Worm (Caenorhabditis elegans) whole organism, L3 larva: ENCODE data around the gene dmsr-6.

Experiments
- R02D3.7 ChIP-seq: fragments of 150-350 bp; optimal IDR thresholded peaks from 2 replicates; lab custom pipeline; 2014; ENCODE audit warnings: missing biosample characterization, missing genetic modification characterization
- ZK546.5 ChIP-seq: sonication (generic microtip); optimal IDR thresholded peaks from 2 replicates; lab custom pipeline; 2017; ENCODE audit warnings: missing biosample characterization, missing genetic modification characterization
- aly-2 ChIP-seq: fragments of 150-350 bp; optimal IDR thresholded peaks from 2 replicates; lab custom pipeline; 2014; ENCODE audit warnings: missing biosample characterization, missing genetic modification characterization
- ama-1 ChIP-seq: fragments of 150-350 bp; optimal IDR thresholded peaks from 2 replicates; lab custom pipeline; 2018
- ceh-16 ChIP-seq: sonication (generic microtip); optimal IDR thresholded peaks from 2 replicates; lab custom pipeline; 2017; ENCODE audit warnings: missing biosample characterization, missing genetic modification characterization
- ceh-28 ChIP-seq: fragments of 150-350 bp; optimal IDR thresholded peaks from 2 replicates; lab custom pipeline; 2014; ENCODE audit warnings: missing biosample characterization, missing genetic modification reagents, missing genetic modification characterization
- ceh-82 ChIP-seq: fragments of 150-350 bp; optimal IDR thresholded peaks from 2 replicates; lab custom pipeline; 2014; ENCODE audit warnings: missing biosample characterization, missing genetic modification characterization
- ceh-9 ChIP-seq: sonication (generic microtip); optimal IDR thresholded peaks from 2 replicates; lab custom pipeline; 2018; ENCODE audit warnings: missing biosample characterization, missing genetic modification characterization
- daf-12 ChIP-seq: fragments of 150-350 bp; optimal IDR thresholded peaks from 2 replicates; lab custom pipeline; 2014; ENCODE audit warnings: missing biosample characterization, missing genetic modification reagents, missing genetic modification characterization
- egl-27 ChIP-seq: sonication (generic microtip); optimal IDR thresholded peaks from 4 replicates; lab custom pipeline; 2017; ENCODE audit warnings: missing biosample characterization, missing genetic modification reagents, missing genetic modification characterization
- egl-5 ChIP-seq: fragments of 150-350 bp; optimal IDR thresholded peaks from 2 replicates; lab custom pipeline; 2017; ENCODE audit warnings: missing biosample characterization, missing genetic modification reagents, missing genetic modification characterization, inconsistent platforms
- elt-1 ChIP-seq: fragments of 150-350 bp; optimal IDR thresholded peaks from 2 replicates; lab custom pipeline; 2014; ENCODE audit warnings: missing biosample characterization, missing genetic modification characterization
- elt-2 ChIP-seq: sonication (generic microtip); optimal IDR thresholded peaks from 2 replicates; lab custom pipeline; 2016; ENCODE audit warnings: missing genetic modification reagents, mild to moderate bottlenecking, missing genetic modification characterization, missing compliant biosample characterization
- elt-3 ChIP-seq, 3 experiments: fragments of 150-350 bp in 1 of 3; sonication (generic microtip) in 2 of 3; optimal IDR thresholded peaks; 2 replicates in 2 of 3; 4 replicates in 1 of 3; lab custom pipeline; 2014 to 2017; ENCODE audit warnings: missing biosample characterization in 3 of 3, missing genetic modification characterization in 3 of 3
- eor-1 ChIP-seq, 2 experiments: fragments of 150-350 bp; optimal IDR thresholded peaks; 2 replicates each; lab custom pipeline; 2014 to 2018; ENCODE audit warnings: missing biosample characterization in 2 of 2, missing genetic modification characterization in 2 of 2
- fkh-10 ChIP-seq: sonication (generic microtip); optimal IDR thresholded peaks from 2 replicates; lab custom pipeline; 2017; ENCODE audit warnings: missing biosample characterization, missing genetic modification reagents, missing genetic modification characterization
- fkh-2 ChIP-seq: fragments of 150-350 bp; optimal IDR thresholded peaks from 2 replicates; lab custom pipeline; 2014; ENCODE audit warnings: missing biosample characterization, missing genetic modification reagents, missing genetic modification characterization
- fos-1 ChIP-seq: fragments of 150-350 bp; optimal IDR thresholded peaks from 2 replicates; lab custom pipeline; 2014; ENCODE audit warnings: missing biosample characterization, missing genetic modification characterization
- hmg-11 ChIP-seq: sonication (generic microtip); optimal IDR thresholded peaks from 2 replicates; lab custom pipeline; 2016; ENCODE audit warnings: missing genetic modification characterization, missing compliant biosample characterization
- jun-1 ChIP-seq: fragments of 150-350 bp; optimal IDR thresholded peaks from 2 replicates; lab custom pipeline; 2014; ENCODE audit warnings: missing biosample characterization, missing genetic modification reagents, missing genetic modification characterization
- lin-15B ChIP-seq: fragments of 150-350 bp; optimal IDR thresholded peaks from 2 replicates; lab custom pipeline; 2014; ENCODE audit warnings: missing biosample characterization, missing genetic modification characterization
- lin-39 ChIP-seq: fragments of 150-350 bp; optimal IDR thresholded peaks from 2 replicates; lab custom pipeline; 2018; ENCODE audit warnings: missing biosample characterization, missing genetic modification reagents, missing genetic modification characterization
- lsy-12 ChIP-seq: sonication (generic microtip); optimal IDR thresholded peaks from 2 replicates; lab custom pipeline; 2016; ENCODE audit warnings: mild to moderate bottlenecking, missing genetic modification characterization, missing compliant biosample characterization
- mdl-1 ChIP-seq: fragments of 150-350 bp; optimal IDR thresholded peaks from 2 replicates; lab custom pipeline; 2014; ENCODE audit warnings: missing biosample characterization, missing genetic modification characterization
- mml-1 ChIP-seq: fragments of 150-350 bp; sonication (generic microtip); optimal IDR thresholded peaks from 3 replicates; lab custom pipeline; 2014; ENCODE audit warnings: missing biosample characterization, missing genetic modification characterization
- nfya-1 ChIP-seq: sonication (generic microtip); optimal IDR thresholded peaks from 2 replicates; lab custom pipeline; 2017; ENCODE audit warnings: missing genetic modification characterization, mild to moderate bottlenecking, missing compliant biosample characterization, antibody characterized with exemption, moderate library complexity; ENCODE audit not compliant: insufficient read depth
- nhr-11 ChIP-seq: fragments of 150-350 bp; optimal IDR thresholded peaks from 2 replicates; lab custom pipeline; 2014; ENCODE audit warnings: missing biosample characterization, missing genetic modification characterization
- nhr-12 ChIP-seq: fragments of 150-350 bp; optimal IDR thresholded peaks from 2 replicates; lab custom pipeline; 2014; ENCODE audit warnings: missing biosample characterization, missing genetic modification characterization
- nhr-23 ChIP-seq: fragments of 150-350 bp; optimal IDR thresholded peaks from 2 replicates; lab custom pipeline; 2014; ENCODE audit warnings: missing biosample characterization, missing genetic modification reagents, missing genetic modification characterization
- nhr-237 ChIP-seq: fragments of 150-350 bp; optimal IDR thresholded peaks from 2 replicates; lab custom pipeline; 2014; ENCODE audit warnings: missing biosample characterization, missing genetic modification characterization
- nhr-25 ChIP-seq: sonication (generic microtip); optimal IDR thresholded peaks from 2 replicates; lab custom pipeline; 2017; ENCODE audit warnings: missing biosample characterization, missing genetic modification characterization
- nhr-28 ChIP-seq: fragments of 150-350 bp; optimal IDR thresholded peaks from 2 replicates; lab custom pipeline; 2014; ENCODE audit warnings: missing biosample characterization, missing genetic modification characterization
- nhr-43 ChIP-seq: sonication (generic microtip); optimal IDR thresholded peaks from 2 replicates; lab custom pipeline; 2016; ENCODE audit warnings: mild to moderate bottlenecking, missing genetic modification characterization, missing compliant biosample characterization; ENCODE audit not compliant: poor library complexity, severe bottlenecking
- nhr-67 ChIP-seq: fragments of 150-350 bp; optimal IDR thresholded peaks from 2 replicates; lab custom pipeline; 2014; ENCODE audit warnings: missing biosample characterization, missing genetic modification characterization
- nhr-76 ChIP-seq: fragments of 150-350 bp; sonication (generic microtip); optimal IDR thresholded peaks from 5 replicates; lab custom pipeline; 2014; ENCODE audit warnings: missing biosample characterization, missing genetic modification characterization
- nhr-77 ChIP-seq: fragments of 150-350 bp; optimal IDR thresholded peaks from 2 replicates; lab custom pipeline; 2014; ENCODE audit warnings: missing biosample characterization, missing genetic modification characterization
- pha-4 ChIP-seq: fragments of 150-350 bp; optimal IDR thresholded peaks from 2 replicates; lab custom pipeline; 2014; ENCODE audit warnings: missing biosample characterization, missing genetic modification reagents, missing genetic modification characterization
- pqm-1 ChIP-seq: fragments of 150-350 bp; optimal IDR thresholded peaks from 2 replicates; lab custom pipeline; 2017; ENCODE audit warnings: missing biosample characterization, missing genetic modification characterization, inconsistent platforms
- sea-2 ChIP-seq: fragments of 150-350 bp; sonication (generic microtip); optimal IDR thresholded peaks from 4 replicates; lab custom pipeline; 2014; ENCODE audit warnings: missing biosample characterization, missing genetic modification reagents, missing genetic modification characterization
- skn-1 ChIP-seq: fragments of 150-350 bp; optimal IDR thresholded peaks from 2 replicates; lab custom pipeline; 2014; ENCODE audit warnings: missing biosample characterization, missing genetic modification characterization
- snpc-4 ChIP-seq: fragments of 150-350 bp; optimal IDR thresholded peaks from 2 replicates; lab custom pipeline; 2014; ENCODE audit warnings: missing biosample characterization, missing genetic modification characterization
- tbx-2 ChIP-seq: sonication (generic microtip); optimal IDR thresholded peaks from 2 replicates; lab custom pipeline; 2016; ENCODE audit warnings: mild to moderate bottlenecking, missing genetic modification characterization, missing compliant biosample characterization
- unc-39 ChIP-seq: sonication (generic microtip); optimal IDR thresholded peaks from 4 replicates; lab custom pipeline; 2017; ENCODE audit warnings: missing biosample characterization, missing genetic modification characterization
- unc-62 ChIP-seq: fragments of 150-350 bp; sonication (generic microtip); optimal IDR thresholded peaks from 4 replicates; lab custom pipeline; 2014; ENCODE audit warnings: missing biosample characterization, missing genetic modification reagents, missing genetic modification characterization
- zag-1 ChIP-seq: fragments of 150-350 bp; optimal IDR thresholded peaks from 2 replicates; lab custom pipeline; 2014; ENCODE audit warnings: missing biosample characterization, missing genetic modification characterization
- ztf-11 ChIP-seq: fragments of 150-350 bp; optimal IDR thresholded peaks from 2 replicates; lab custom pipeline; 2014; ENCODE audit warnings: missing biosample characterization, missing genetic modification characterization
- ztf-4 ChIP-seq: fragments of 150-350 bp; optimal IDR thresholded peaks from 2 replicates; lab custom pipeline; 2014; ENCODE audit warnings: missing biosample characterization, missing genetic modification characterization

dmsr-6 gene

DNA sequence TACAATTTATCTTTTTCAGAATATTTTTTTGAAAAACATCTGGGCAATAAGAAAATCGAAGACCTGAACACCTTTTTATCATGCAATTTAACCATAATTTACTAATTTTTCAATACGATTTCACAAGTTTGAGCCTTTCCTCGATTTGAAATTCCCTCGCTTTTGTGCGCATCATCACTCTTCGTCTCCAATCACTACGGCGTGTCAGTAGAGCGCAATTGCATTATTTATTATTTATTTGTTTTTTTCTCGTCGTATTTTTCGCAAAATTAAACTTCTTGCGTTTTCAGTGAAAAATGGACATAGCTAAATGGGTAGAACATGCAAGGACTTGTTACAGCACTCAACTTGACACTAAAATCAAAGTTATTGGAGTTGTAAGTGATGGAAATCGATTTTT, 14.3 kb upstream of the dmsr-6 start, which contains the start of gene smg-8:
TSS of gene smg-8 (plus strand) at position 266 of the 400 bp plus-strand sequence.
- TF ChIP-seq pha-4 (peak; percentile 98), egl-5 (tag; lab: Kevin White, UChicago) (peak; percentile 54), fos-1 (no peak), unc-62 (no peak), nhr-77 (tag; lab: Kevin White, UChicago) (no peak), ztf-11 (tag; lab: Kevin White, UChicago) (no peak), ZK546.5 (tag; lab: Kevin White, UChicago) (no peak), ceh-9 (no peak), R02D3.7 (tag; lab: Kevin White, UChicago) (peak; percentile 45), ceh-16 (tag; lab: Kevin White, UChicago) (no peak), snpc-4 (tag; lab: Kevin White, UChicago) (peak; percentile 66), mdl-1 (tag; lab: Kevin White, UChicago) (no peak), tbx-2 (tag; lab: Kevin White, UChicago) (no peak), sea-2 (GFP tag; lab: Kevin White, UChicago) (no peak), egl-27 (tag; lab: Kevin White, UChicago) (no peak), ceh-82 (tag; lab: Kevin White, UChicago) (peak; percentile 28), lsy-12 (tag; lab: Kevin White, UChicago) (no peak), eor-1 (tag; optimal IDR thresholded peaks at IDR 0.05; lab: Kevin White, UChicago) (no peak), nhr-12 (tag; lab: Kevin White, UChicago) (no peak), nhr-11 (tag; lab: Kevin White, UChicago) (no peak), elt-2 (tag; lab: Kevin White, UChicago) (no peak), unc-39 (tag; lab: Kevin White, UChicago) (no peak), daf-12 (tag; lab: Kevin White, UChicago) (no peak), ceh-28 (tag; lab: Kevin White, UChicago) (peak; percentile 56), fkh-2 (tag; lab: Kevin White, UChicago) (no peak), nhr-67 (tag; lab: Kevin White, UChicago) (no peak), nfya-1 (tag; lab: Kevin White, UChicago) (peak; percentile 93), nhr-76 (tag; lab: Kevin White, UChicago) (no peak), elt-3 (tag; optimal IDR thresholded peaks at IDR 0.05; lab: Kevin White, UChicago) (no peak), nhr-23 (tag; lab: Kevin White, UChicago) (peak; percentile 44), ztf-4 (tag; lab: Kevin White, UChicago) (no peak), nhr-237 (tag; lab: Kevin White, UChicago) (no peak), ama-1 (no peak), fkh-10 (GFP tag; lab: Kevin White, UChicago) (no peak), elt-1 (tag; lab: Kevin White, UChicago) (no peak), hmg-11 (tag; lab: Kevin White, UChicago) (peak; percentile 32), lin-15B (peak; percentile 88), aly-2 (no peak), lin-39 (tag; lab: Kevin White, UChicago) (peak; percentile 80), nhr-28 (no peak), jun-1 (tag; lab: Kevin White, UChicago) (no peak), zag-1 (tag; lab: Kevin White, UChicago) (no peak), skn-1 (tag; lab: Kevin White, UChicago) (peak; percentile 69), pqm-1 (peak; percentile 35), nhr-25 (peak; percentile 34), nhr-43 (tag; lab: Kevin White, UChicago) (no peak), mml-1 (tag; lab: Kevin White, UChicago) (no peak)
